Fruit fly (Drosophila melanogaster) whole organism, embryonic: Measurements from ENCODE around the gene Cyt-c-d.

Experiments
- CG18262 ChIP-seq: fragments of 200-800 bp; optimal IDR thresholded peaks from 3 replicates; lab custom pipeline; 2019; ENCODE audit warnings: missing biosample characterization, mild to moderate bottlenecking, missing genetic modification characterization, moderate library complexity
- CG4730 ChIP-seq: fragments of 200-800 bp; sonication (Bioruptor generic); IDR thresholded peaks from 2 replicates; pipeline ENCODE4 v1.3.6; 2022; ENCODE audit warnings: missing biosample characterization, missing genetic modification characterization
- CG6689 ChIP-seq: fragments of 200-800 bp; sonication (Bioruptor generic); IDR thresholded peaks from 2 replicates; pipeline ENCODE4 v1.3.6; 2022; ENCODE audit warnings: missing biosample characterization, missing genetic modification characterization
- jumu ChIP-seq: fragments of 200-800 bp; sonication (Bioruptor generic); optimal IDR thresholded peaks from 3 replicates; lab custom pipeline; 2016; ENCODE audit warnings: missing biosample characterization, missing genetic modification characterization
- pb ChIP-seq: fragments of 200-800 bp; sonication (Bioruptor generic); optimal IDR thresholded peaks from 3 replicates; lab custom pipeline; 2016; ENCODE audit warnings: missing biosample characterization, missing genetic modification characterization

DNA sequence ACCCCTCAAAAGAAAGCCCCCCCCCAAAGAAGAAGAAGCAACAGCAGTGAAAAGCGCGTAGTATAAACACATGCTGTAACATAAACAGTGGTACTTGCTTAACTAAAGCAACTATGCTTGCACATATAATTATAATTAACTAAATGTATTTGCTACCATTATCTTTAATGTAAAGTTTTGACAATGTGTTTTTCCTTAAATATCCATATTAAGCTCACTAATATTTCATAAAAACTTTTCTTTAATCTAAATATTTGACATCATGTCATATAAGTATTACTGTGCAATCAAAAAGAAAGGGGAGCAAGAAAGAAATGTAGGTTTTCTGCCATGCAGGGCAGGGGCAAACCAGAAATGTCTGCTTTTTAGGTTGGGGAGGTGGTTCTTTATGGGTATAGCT is 1.1 kb downstream of the Cyt-c-d start:
- TF ChIP-seq CG4730 = peak; percentile 38; the same call in 1 of the 2 replicates
- peak; percentile 49; the same call in 1 of the 2 replicates for TF ChIP-seq CG6689
- no peak for TF ChIP-seq jumu (GFP tag; lab: Kevin White, UChicago)
- TF ChIP-seq CG18262 = no peak
- no peak for TF ChIP-seq pb (GFP tag; lab: Kevin White, UChicago)
